Fruit fly (Drosophila melanogaster): ENCODE measurements around the gene Lamtor3.
A peak's percentile ranks its signal among the peaks of the same experiment; 100 is the strongest.

Gene Lamtor3

DNA sequence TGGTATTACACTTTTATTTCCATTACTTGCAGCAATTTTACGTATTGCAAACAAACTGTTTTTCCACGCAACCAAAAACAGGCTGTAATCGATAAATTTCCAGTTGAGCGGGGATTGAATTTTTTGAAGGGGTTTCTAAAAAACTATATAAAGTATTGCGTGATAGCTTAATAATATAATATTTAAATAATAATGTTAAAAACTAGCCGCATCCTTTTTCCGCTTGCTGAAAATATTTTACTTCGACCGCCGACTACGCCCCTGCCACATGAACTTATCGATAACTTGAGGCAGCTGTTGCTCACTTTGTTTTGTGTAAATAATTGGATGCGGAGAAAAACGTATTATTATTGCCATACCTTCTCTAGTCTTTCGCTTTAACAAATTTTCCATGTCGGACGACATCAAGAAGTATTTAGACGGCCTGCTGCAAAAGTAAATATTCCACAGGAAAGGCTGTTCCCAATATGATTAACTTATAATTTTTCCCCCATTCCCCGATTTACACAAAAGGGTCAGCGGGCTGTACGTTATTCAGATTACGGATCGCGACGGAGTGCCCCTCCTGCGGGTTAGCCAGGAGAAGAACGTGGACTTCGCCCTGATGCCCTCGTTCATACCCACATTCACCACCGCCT lies at the start of gene Lamtor3, which contains the start of gene fws (continued):
- TF ChIP-seq OdsH (GFP tag; optimal IDR thresholded peaks at IDR 0.05) (peak; percentile 99), CG11294 (GFP tag; IDR thresholded peaks at IDR 0.05) (peak; percentile 99), Lpt (GFP tag; optimal IDR thresholded peaks at IDR 0.05) (peak; percentile 99), CG6854 (GFP tag; optimal IDR thresholded peaks at IDR 0.05) (peak; percentile 96), esn (GFP tag; optimal IDR thresholded peaks at IDR 0.05) (peak; percentile 99), Ets21C (GFP tag; optimal IDR thresholded peaks at IDR 0.05) (peak; percentile 92), vri (GFP tag; optimal IDR thresholded peaks at IDR 0.05) (peak; percentile 95), spab (GFP tag; optimal IDR thresholded peaks at IDR 0.05) (peak; percentile 97), salr (GFP tag; optimal IDR thresholded peaks at IDR 0.05) (peak; percentile 94 to 98)

DNA sequence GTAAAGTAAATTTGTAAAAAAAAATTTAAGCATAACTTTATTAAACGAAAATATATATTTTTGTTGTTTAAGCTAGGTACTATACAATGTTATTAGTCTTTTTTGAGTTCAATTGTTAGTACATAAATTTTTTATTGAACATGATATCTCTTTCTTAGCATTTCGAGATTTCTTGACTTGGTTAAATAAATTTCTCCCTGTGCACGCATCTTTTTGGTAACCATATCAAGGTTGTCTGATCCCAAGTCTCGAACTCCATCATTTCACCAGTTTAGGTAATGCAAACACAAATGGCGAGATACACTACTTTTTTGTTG lies 49.7 kb upstream of the Lamtor3 start:
- TF ChIP-seq dac (GFP tag; optimal IDR thresholded peaks at IDR 0.05) (no peak), cyc (GFP tag; optimal IDR thresholded peaks at IDR 0.05) (peak; percentile 70), CG3032 (tag; optimal IDR thresholded peaks at IDR 0.05) (peak; percentile 32), CG1621 (tag; optimal IDR thresholded peaks at IDR 0.05) (no peak), CG10631 (GFP tag; optimal IDR thresholded peaks at IDR 0.05) (peak; percentile 76), lz (GFP tag; optimal IDR thresholded peaks at IDR 0.05) (peak; percentile 72), CG10669 (GFP tag; optimal IDR thresholded peaks at IDR 0.05) (peak; percentile 51), Hr38 (GFP tag; optimal IDR thresholded peaks at IDR 0.05) (no peak), achi (GFP tag; optimal IDR thresholded peaks at IDR 0.05) (peak; percentile 82), fd85E (GFP tag; optimal IDR thresholded peaks at IDR 0.05) (no peak), eg (GFP tag; IDR thresholded peaks at IDR 0.05) (peak; percentile 66), CG8119 (GFP tag; IDR thresholded peaks at IDR 0.05) (peak; percentile 84), salr (GFP tag; optimal IDR thresholded peaks at IDR 0.05) (peak in 1 of 2 experiments; percentile 71), Sox14 (GFP tag; optimal IDR thresholded peaks at IDR 0.05) (peak; percentile 71), CG6808 (GFP tag; optimal IDR thresholded peaks at IDR 0.05) (no peak), Met (GFP tag; optimal IDR thresholded peaks at IDR 0.05) (peak; percentile 70), fd59A (GFP tag; optimal IDR thresholded peaks at IDR 0.05) (no peak), Hr4 (GFP tag; optimal IDR thresholded peaks at IDR 0.05) (peak; percentile 85), spab (GFP tag; optimal IDR thresholded peaks at IDR 0.05) (no peak), Eip75B (GFP tag; optimal IDR thresholded peaks at IDR 0.05) (peak; percentile 47), CG9139 (GFP tag; optimal IDR thresholded peaks at IDR 0.05) (no peak), CG3919 (GFP tag; optimal IDR thresholded peaks at IDR 0.05) (peak; percentile 77), fkh (GFP tag; optimal IDR thresholded peaks at IDR 0.05) (no peak), vri (GFP tag; optimal IDR thresholded peaks at IDR 0.05) (no peak), CG7368 (GFP tag; optimal IDR thresholded peaks at IDR 0.05) (peak; percentile 62), pdm3 (GFP tag; optimal IDR thresholded peaks at IDR 0.05) (peak; percentile 79), CG8319 (GFP tag; optimal IDR thresholded peaks at IDR 0.05) (peak; percentile 55), esn (GFP tag; optimal IDR thresholded peaks at IDR 0.05) (peak; percentile 85), Blimp-1 (GFP tag; optimal IDR thresholded peaks at IDR 0.05) (no peak), Eip93F (GFP tag; optimal IDR thresholded peaks at IDR 0.05) (no peak), CG15336 (GFP tag; IDR thresholded peaks at IDR 0.05) (peak; percentile 88), CG32006 (GFP tag; optimal IDR thresholded peaks at IDR 0.05) (no peak), OdsH (GFP tag; optimal IDR thresholded peaks at IDR 0.05) (peak; percentile 84), CG31627 (GFP tag; optimal IDR thresholded peaks at IDR 0.05) (peak; percentile 66), CG11902 (GFP tag; optimal IDR thresholded peaks at IDR 0.05) (peak; percentile 53), Lpt (GFP tag; optimal IDR thresholded peaks at IDR 0.05) (peak; percentile 48), Sox15 (GFP tag; optimal IDR thresholded peaks at IDR 0.05) (peak; percentile 65), Sox102F (GFP tag; optimal IDR thresholded peaks at IDR 0.05) (peak; percentile 68), Hr39 (GFP tag; optimal IDR thresholded peaks at IDR 0.05) (peak; percentile 74), CG6276 (GFP tag; optimal IDR thresholded peaks at IDR 0.05) (peak; percentile 65), Smox (GFP tag; optimal IDR thresholded peaks at IDR 0.05) (no peak), CG11762 (GFP tag; optimal IDR thresholded peaks at IDR 0.05; ENCODE audit: insufficient read depth) (peak; percentile 61), dsx (GFP tag; optimal IDR thresholded peaks at IDR 0.05; ENCODE audit: poor library complexity, severe bottlenecking) (no peak), net (GFP tag; optimal IDR thresholded peaks at IDR 0.05) (peak; percentile 78), Eip78C (GFP tag) (peak; percentile 97), topi (GFP tag; optimal IDR thresholded peaks at IDR 0.05) (peak; percentile 82)

All from whole organism, prepupa.